Worm (Caenorhabditis elegans) whole organism, young adult: ENCODE measurements around the gene C04E6.5.

ENCODE experiments used
- F49E8.2 ChIP-seq: sonication (generic microtip); optimal IDR thresholded peaks from 3 replicates; lab custom pipeline; 2017; ENCODE audit warnings: missing genetic modification characterization, mild to moderate bottlenecking, missing compliant biosample characterization, antibody characterized with exemption, moderate library complexity; ENCODE audit not compliant: insufficient read depth
- T26A5.8 ChIP-seq: sonication (generic microtip); optimal IDR thresholded peaks from 2 replicates; lab custom pipeline; 2016; ENCODE audit warnings: missing genetic modification characterization, missing compliant biosample characterization
- chd-7 ChIP-seq: sonication (generic microtip); optimal IDR thresholded peaks from 2 replicates; lab custom pipeline; 2016; ENCODE audit warnings: mild to moderate bottlenecking, missing genetic modification characterization, moderate library complexity, missing compliant biosample characterization
- lin-54 ChIP-seq: fragments of 200-800 bp; sonication (Bioruptor generic); optimal IDR thresholded peaks from 2 replicates; lab custom pipeline; 2018; ENCODE audit warnings: mild to moderate bottlenecking, missing genetic modification characterization, missing compliant biosample characterization
- madf-6 ChIP-seq: fragments of 200-800 bp; sonication (Bioruptor generic); IDR thresholded peaks from 2 replicates; pipeline ENCODE4 v1.3.6; 2022; ENCODE audit warnings: missing genetic modification reagents, missing genetic modification characterization, missing compliant biosample characterization
- madf-8 ChIP-seq: fragments of 200-800 bp; sonication (Bioruptor generic); conservative IDR thresholded peaks from 2 replicates; pipeline ENCODE4 v1.3.6; 2022; ENCODE audit warnings: missing genetic modification reagents, missing genetic modification characterization, missing compliant biosample characterization
- snpc-1.1 ChIP-seq: sonication (generic microtip); optimal IDR thresholded peaks from 2 replicates; lab custom pipeline; 2017; ENCODE audit warnings: missing genetic modification characterization, mild to moderate bottlenecking, missing compliant biosample characterization, antibody characterized with exemption, moderate library complexity, missing genotype, missing genetic modification reagents; ENCODE audit not compliant: insufficient read depth
- ztf-6 ChIP-seq: fragments of 200-800 bp; sonication (Bioruptor generic); IDR thresholded peaks from 2 replicates; pipeline ENCODE4 v1.3.6; 2022; ENCODE audit warnings: missing genetic modification reagents, missing genetic modification characterization, missing compliant biosample characterization

ce11 chrV:5876966-5877365 is 25.0 kb upstream of the C04E6.5 start:
- no peak for TF ChIP-seq T26A5.8 (tag; lab: Kevin White, UChicago)
- no peak for TF ChIP-seq snpc-1.1
- no peak for TF ChIP-seq ztf-6 (GFP tag; lab: Robert Waterston, UW)
- TF ChIP-seq madf-6 (GFP tag; lab: Robert Waterston, UW), result no peak
- TF ChIP-seq lin-54, result no peak
- no peak for TF ChIP-seq chd-7 (tag; lab: Kevin White, UChicago)
- TF ChIP-seq madf-8 (GFP tag; lab: Robert Waterston, UW), result no peak
- no peak for TF ChIP-seq F49E8.2 (tag; lab: Kevin White, UChicago)
